Fruit fly (Drosophila melanogaster) whole organism, embryonic: ENCODE measurements around the gene Wee1.

ENCODE experiments used
- CG11504 ChIP-seq: fragments of 200-800 bp; sonication (Bioruptor generic); optimal IDR thresholded peaks from 3 replicates; lab custom pipeline; 2019; ENCODE audit warnings: missing biosample characterization, mild to moderate bottlenecking, missing genetic modification characterization, moderate library complexity
- CG15514 ChIP-seq: fragments of 200-800 bp; sonication (Bioruptor generic); optimal IDR thresholded peaks from 3 replicates; lab custom pipeline; 2017; ENCODE audit warnings: missing biosample characterization, missing genetic modification characterization, mild to moderate bottlenecking, moderate library complexity, missing genetic modification reagents
- CG31224 ChIP-seq: fragments of 200-800 bp; sonication (Bioruptor generic); IDR thresholded peaks from 2 replicates; pipeline ENCODE4 v1.3.6; 2022; ENCODE audit warnings: missing biosample characterization, missing genetic modification characterization
- btn ChIP-seq: fragments of 200-800 bp; sonication (Bioruptor generic); optimal IDR thresholded peaks from 2 replicates; lab custom pipeline; 2016; ENCODE audit warnings: missing biosample characterization, missing genetic modification characterization
- row ChIP-seq: fragments of 200-800 bp; sonication (Bioruptor generic); IDR thresholded peaks from 3 replicates; pipeline ENCODE4 v1.3.6; 2022; ENCODE audit warnings: missing biosample characterization, missing genetic modification characterization

- TF ChIP-seq row, result no peak
- no peak for TF ChIP-seq CG31224 (GFP tag; lab: Robert Waterston, UW)
- peak; percentile 29 for TF ChIP-seq CG15514 (GFP tag; lab: Kevin White, UChicago)
- no peak for TF ChIP-seq btn (GFP tag; lab: Kevin White, UChicago)
- TF ChIP-seq CG11504, result no peak
Observed at dm6 chr2L:6921360-6922090, 7.6 kb upstream of the Wee1 start.
